Fruit fly (Drosophila melanogaster) whole organism, prepupa: ENCODE data around the gene CG15201.

Experiments used
- Blimp-1 ChIP-seq: fragments of 200-800 bp; sonication (Bioruptor generic); optimal IDR thresholded peaks from 3 replicates; lab custom pipeline; 2017; ENCODE audit warnings: missing biosample characterization, missing genetic modification characterization, mild to moderate bottlenecking, moderate library complexity, missing genetic modification reagents
- CG10669 ChIP-seq: fragments of 200-800 bp; sonication (Bioruptor generic); optimal IDR thresholded peaks from 3 replicates; lab custom pipeline; 2018; ENCODE audit warnings: missing biosample characterization, mild to moderate bottlenecking, missing genetic modification characterization, moderate library complexity
- CG11294 ChIP-seq: fragments of 200-800 bp; sonication (Bioruptor generic); IDR thresholded peaks from 2 replicates; pipeline ENCODE4 v1.3.6; 2022; ENCODE audit warnings: missing biosample characterization, missing genetic modification characterization
- CG11762 ChIP-seq: fragments of 200-800 bp; sonication (Bioruptor generic); optimal IDR thresholded peaks from 3 replicates; lab custom pipeline; 2016; ENCODE audit warnings: missing biosample characterization, missing genetic modification characterization; ENCODE audit not compliant: insufficient read depth
- CG1621 ChIP-seq: fragments of 200-800 bp; sonication (Bioruptor generic); optimal IDR thresholded peaks from 3 replicates; lab custom pipeline; 2018; ENCODE audit warnings: missing biosample characterization, mild to moderate bottlenecking, missing genetic modification characterization
- CG16779 ChIP-seq: fragments of 200-800 bp; sonication (Bioruptor generic); optimal IDR thresholded peaks from 3 replicates; lab custom pipeline; 2017; ENCODE audit warnings: missing biosample characterization, mild to moderate bottlenecking, missing genetic modification characterization
- CG3032 ChIP-seq: fragments of 200-800 bp; optimal IDR thresholded peaks from 2 replicates; lab custom pipeline; 2019; ENCODE audit warnings: missing biosample characterization, mild to moderate bottlenecking, missing genetic modification characterization, moderate library complexity
- CG31627 ChIP-seq: fragments of 200-800 bp; sonication (Bioruptor generic); optimal IDR thresholded peaks from 3 replicates; lab custom pipeline; 2016; ENCODE audit warnings: missing biosample characterization, missing genetic modification characterization
- CG32006 ChIP-seq: fragments of 200-800 bp; sonication (Bioruptor generic); optimal IDR thresholded peaks from 3 replicates; lab custom pipeline; 2017; ENCODE audit warnings: missing biosample characterization, mild to moderate bottlenecking, missing genetic modification characterization
- CG34406 ChIP-seq: fragments of 200-800 bp; sonication (Bioruptor generic); optimal IDR thresholded peaks from 3 replicates; lab custom pipeline; 2016; ENCODE audit warnings: missing biosample characterization, missing genetic modification characterization
- CG6163 ChIP-seq: fragments of 200-800 bp; sonication (Bioruptor generic); IDR thresholded peaks from 3 replicates; pipeline ENCODE4 v1.3.6; 2022; ENCODE audit warnings: missing biosample characterization, missing genetic modification characterization
- CG6276 ChIP-seq: fragments of 200-800 bp; sonication (Bioruptor generic); optimal IDR thresholded peaks from 2 replicates; lab custom pipeline; 2017; ENCODE audit warnings: missing biosample characterization, mild to moderate bottlenecking, missing genetic modification characterization
- CG6792 ChIP-seq: fragments of 200-800 bp; sonication (Bioruptor generic); optimal IDR thresholded peaks from 3 replicates; lab custom pipeline; 2016; ENCODE audit warnings: missing biosample characterization, missing genetic modification characterization
- CG6808 ChIP-seq: fragments of 200-800 bp; sonication (Bioruptor generic); optimal IDR thresholded peaks from 3 replicates; lab custom pipeline; 2017; ENCODE audit warnings: missing biosample characterization, missing genetic modification characterization, mild to moderate bottlenecking, moderate library complexity, missing genetic modification reagents
- CG6854 ChIP-seq: fragments of 200-800 bp; sonication (Bioruptor generic); optimal IDR thresholded peaks from 2 replicates; lab custom pipeline; 2017; ENCODE audit warnings: missing biosample characterization, mild to moderate bottlenecking, missing genetic modification characterization
- CG8119 ChIP-seq: fragments of 200-800 bp; sonication (Bioruptor generic); IDR thresholded peaks from 3 replicates; pipeline ENCODE4 v1.3.6; 2022; ENCODE audit warnings: missing biosample characterization, missing genetic modification characterization
- CG8319 ChIP-seq: fragments of 200-800 bp; sonication (Bioruptor generic); optimal IDR thresholded peaks from 3 replicates; lab custom pipeline; 2016; ENCODE audit warnings: missing biosample characterization, missing genetic modification characterization
- CG8632 ChIP-seq: fragments of 200-800 bp; sonication (Bioruptor generic); optimal IDR thresholded peaks from 3 replicates; lab custom pipeline; 2016; ENCODE audit warnings: missing biosample characterization, missing genetic modification characterization
- CG9139 ChIP-seq: fragments of 200-800 bp; sonication (Bioruptor generic); optimal IDR thresholded peaks from 3 replicates; lab custom pipeline; 2017; ENCODE audit warnings: missing biosample characterization, mild to moderate bottlenecking, missing genetic modification characterization
- Eip75B ChIP-seq: fragments of 200-800 bp; sonication (Bioruptor generic); optimal IDR thresholded peaks from 3 replicates; lab custom pipeline; 2016; ENCODE audit warnings: missing biosample characterization, missing genetic modification characterization
- Eip78C ChIP-seq: fragments of 200-800 bp; sonication (Bioruptor generic); peaks from one replicate; lab custom pipeline; 2016; ENCODE audit warnings: missing biosample characterization, missing genetic modification characterization
- Eip93F ChIP-seq: fragments of 200-800 bp; sonication (Bioruptor generic); optimal IDR thresholded peaks from 2 replicates; lab custom pipeline; 2016; ENCODE audit warnings: missing biosample characterization, mild to moderate bottlenecking, missing genetic modification characterization
- Ets21C ChIP-seq: fragments of 200-800 bp; sonication (Bioruptor generic); optimal IDR thresholded peaks from 3 replicates; lab custom pipeline; 2016; ENCODE audit warnings: missing biosample characterization, missing genetic modification characterization
- Ets96B ChIP-seq: fragments of 200-800 bp; optimal IDR thresholded peaks from 2 replicates; lab custom pipeline; 2019; ENCODE audit warnings: missing biosample characterization, mild to moderate bottlenecking, missing genetic modification characterization, moderate library complexity
- Gug ChIP-seq: fragments of 200-800 bp; sonication (Bioruptor generic); IDR thresholded peaks from 2 replicates; pipeline ENCODE4 v1.3.6; 2022; ENCODE audit warnings: missing biosample characterization, missing genetic modification characterization
- Hr39 ChIP-seq: fragments of 200-800 bp; sonication (Bioruptor generic); optimal IDR thresholded peaks from 2 replicates; lab custom pipeline; 2016; ENCODE audit warnings: missing biosample characterization, missing genetic modification characterization
- Hr4 ChIP-seq: fragments of 200-800 bp; sonication (Bioruptor generic); optimal IDR thresholded peaks from 3 replicates; lab custom pipeline; 2016; ENCODE audit warnings: missing biosample characterization, missing genetic modification characterization
- Met ChIP-seq: fragments of 200-800 bp; sonication (Bioruptor generic); optimal IDR thresholded peaks from 3 replicates; lab custom pipeline; 2016; ENCODE audit warnings: missing biosample characterization, missing genetic modification characterization
- OdsH ChIP-seq: fragments of 200-800 bp; sonication (Bioruptor generic); optimal IDR thresholded peaks from 3 replicates; lab custom pipeline; 2016; ENCODE audit warnings: missing biosample characterization, missing genetic modification characterization
- Smox ChIP-seq: fragments of 200-800 bp; sonication (Bioruptor generic); optimal IDR thresholded peaks from 3 replicates; lab custom pipeline; 2016; ENCODE audit warnings: missing biosample characterization, missing genetic modification characterization
- Sox14 ChIP-seq: fragments of 200-800 bp; sonication (Bioruptor generic); optimal IDR thresholded peaks from 3 replicates; lab custom pipeline; 2016; ENCODE audit warnings: missing biosample characterization, missing genetic modification characterization
- Sox15 ChIP-seq: fragments of 200-800 bp; sonication (Bioruptor generic); optimal IDR thresholded peaks from 3 replicates; lab custom pipeline; 2016; ENCODE audit warnings: missing biosample characterization, missing genetic modification characterization
- achi ChIP-seq: fragments of 200-800 bp; sonication (Bioruptor generic); optimal IDR thresholded peaks from 3 replicates; lab custom pipeline; 2016; ENCODE audit warnings: missing biosample characterization, missing genetic modification characterization
- acj6 ChIP-seq: fragments of 200-800 bp; sonication (Bioruptor generic); optimal IDR thresholded peaks from 3 replicates; lab custom pipeline; 2016; ENCODE audit warnings: missing biosample characterization, missing genetic modification characterization
- cyc ChIP-seq: fragments of 200-800 bp; sonication (Bioruptor generic); optimal IDR thresholded peaks from 3 replicates; lab custom pipeline; 2016; ENCODE audit warnings: missing biosample characterization, missing genetic modification characterization
- dsx ChIP-seq: fragments of 200-800 bp; optimal IDR thresholded peaks from 3 replicates; lab custom pipeline; 2019; ENCODE audit warnings: missing biosample characterization, mild to moderate bottlenecking, missing genetic modification characterization, moderate library complexity; ENCODE audit not compliant: poor library complexity, severe bottlenecking
- eg ChIP-seq: fragments of 200-800 bp; sonication (Bioruptor generic); IDR thresholded peaks from 3 replicates; pipeline ENCODE4 v1.3.6; 2022; ENCODE audit warnings: missing biosample characterization, missing genetic modification characterization
- esn ChIP-seq: fragments of 200-800 bp; sonication (Bioruptor generic); optimal IDR thresholded peaks from 2 replicates; lab custom pipeline; 2016; ENCODE audit warnings: missing biosample characterization, mild to moderate bottlenecking, missing genetic modification characterization, moderate library complexity
- fd85E ChIP-seq: fragments of 200-800 bp; sonication (Bioruptor generic); optimal IDR thresholded peaks from 3 replicates; lab custom pipeline; 2016; ENCODE audit warnings: missing biosample characterization, missing genetic modification characterization
- fkh ChIP-seq: fragments of 200-800 bp; sonication (Bioruptor generic); optimal IDR thresholded peaks from 3 replicates; lab custom pipeline; 2017; ENCODE audit warnings: missing biosample characterization, mild to moderate bottlenecking, missing genetic modification characterization, moderate library complexity
- net ChIP-seq: fragments of 200-800 bp; sonication (Bioruptor generic); optimal IDR thresholded peaks from 3 replicates; lab custom pipeline; 2016; ENCODE audit warnings: missing biosample characterization, missing genetic modification characterization
- pdm3 ChIP-seq: fragments of 200-800 bp; sonication (Bioruptor generic); optimal IDR thresholded peaks from 3 replicates; lab custom pipeline; 2016; ENCODE audit warnings: missing biosample characterization, missing genetic modification characterization
- ss ChIP-seq, 2 experiments: fragments of 200-800 bp; sonication (Bioruptor generic); optimal IDR thresholded peaks; 2 replicates in 1 of 2; 3 replicates in 1 of 2; lab custom pipeline; 2017 to 2018; ENCODE audit warnings: mild to moderate bottlenecking in 2 of 2, missing biosample characterization in 2 of 2, missing genetic modification characterization in 2 of 2, moderate library complexity in 1 of 2
- topi ChIP-seq: fragments of 200-800 bp; sonication (Bioruptor generic); optimal IDR thresholded peaks from 3 replicates; lab custom pipeline; 2016; ENCODE audit warnings: missing biosample characterization, missing genetic modification characterization
- vri ChIP-seq: fragments of 200-800 bp; sonication (Bioruptor generic); optimal IDR thresholded peaks from 3 replicates; lab custom pipeline; 2016; ENCODE audit warnings: missing biosample characterization, mild to moderate bottlenecking, missing genetic modification characterization

Gene CG15201

dm6 chrX:11149201-11149600, 5.3 kb downstream of the CG15201 start, which contains the start of gene Lint-1 (continued):
- TF ChIP-seq Smox (GFP tag; lab: Kevin White, UChicago) (peak; percentile 35), OdsH (peak; percentile 43), Eip75B (GFP tag; lab: Kevin White, UChicago) (peak; percentile 5), CG9139 (GFP tag; lab: Kevin White, UChicago) (no peak), CG6792 (GFP tag; lab: Kevin White, UChicago) (no peak), Hr4 (peak; percentile 15), Met (GFP tag; lab: Kevin White, UChicago) (peak; percentile 34), Hr39 (GFP tag; lab: Kevin White, UChicago) (peak; percentile 52), cyc (GFP tag; lab: Kevin White, UChicago) (peak; percentile 27), esn (GFP tag; lab: Kevin White, UChicago) (peak; percentile 16), CG1621 (tag; lab: Kevin White, UChicago) (no peak)

- TF ChIP-seq CG11762 (GFP tag; lab: Kevin White, UChicago): no peak
- TF ChIP-seq CG3032 (tag; lab: Kevin White, UChicago): no peak
- TF ChIP-seq fd85E (GFP tag; lab: Kevin White, UChicago): no peak
- no peak for TF ChIP-seq CG31627 (GFP tag; lab: Kevin White, UChicago)
- peak; percentile 28 for TF ChIP-seq Eip93F (GFP tag; lab: Kevin White, UChicago)
- TF ChIP-seq ss (GFP tag; optimal IDR thresholded peaks at IDR 0.05; lab: Kevin White, UChicago): no peak
Measured at dm6 chrX:11153413-11153812, 9.5 kb downstream of the CG15201 start.

dm6 chrX:11153826-11154510, 10.0 kb downstream of the CG15201 start, which contains the start of the genes rtv and Dlic:
Gene rtv, minus strand, starts transcription at chrX:11153990.
Gene Dlic, plus strand, starts transcription at chrX:11154421.
- TF ChIP-seq CG16779 (tag; lab: Kevin White, UChicago) (no peak), vri (no peak), CG32006 (GFP tag; lab: Kevin White, UChicago) (no peak), fd85E (GFP tag; lab: Kevin White, UChicago) (no peak), CG34406 (GFP tag; lab: Kevin White, UChicago) (no peak), fkh (GFP tag; lab: Kevin White, UChicago) (peak; percentile 83), Eip78C (GFP tag; lab: Kevin White, UChicago) (peak; percentile 14), eg (GFP tag; lab: Robert Waterston, UW) (no peak), Smox (GFP tag; lab: Kevin White, UChicago) (no peak), Ets96B (no peak), CG6276 (GFP tag; lab: Kevin White, UChicago) (no peak), dsx (GFP tag; lab: Kevin White, UChicago) (no peak), CG1621 (tag; lab: Kevin White, UChicago) (no peak), CG9139 (GFP tag; lab: Kevin White, UChicago) (no peak), Hr4 (peak; percentile 7), CG11294 (GFP tag; lab: Robert Waterston, UW) (no peak), CG11762 (GFP tag; lab: Kevin White, UChicago) (no peak), pdm3 (GFP tag; lab: Kevin White, UChicago) (peak; percentile 4), CG8632 (no peak), Ets21C (GFP tag; lab: Kevin White, UChicago) (peak; percentile 19), CG10669 (GFP tag; lab: Kevin White, UChicago) (no peak), topi (GFP tag; lab: Kevin White, UChicago) (no peak), Eip75B (GFP tag; lab: Kevin White, UChicago) (peak; percentile 8), CG6163 (GFP tag; lab: Robert Waterston, UW) (peak; percentile 63; the same call in 2 of the 3 replicates), net (no peak), Eip93F (GFP tag; lab: Kevin White, UChicago) (no peak), OdsH (no peak), CG8319 (GFP tag; lab: Kevin White, UChicago) (no peak), Sox14 (no peak), achi (no peak), Gug (GFP tag; lab: Robert Waterston, UW) (no peak), CG6808 (GFP tag; lab: Kevin White, UChicago) (no peak), Hr39 (GFP tag; lab: Kevin White, UChicago) (peak; percentile 38), acj6 (GFP tag; lab: Kevin White, UChicago) (peak; percentile 0), Blimp-1 (GFP tag; lab: Kevin White, UChicago) (no peak), CG31627 (GFP tag; lab: Kevin White, UChicago) (peak; percentile 41), CG8119 (GFP tag; lab: Robert Waterston, UW) (no peak), CG6854 (GFP tag; lab: Kevin White, UChicago) (no peak), CG3032 (tag; lab: Kevin White, UChicago) (no peak), Sox15 (GFP tag; lab: Kevin White, UChicago) (no peak)
